Fruit fly (Drosophila melanogaster) whole organism, embryonic: Measurements from ENCODE around the gene dah.

ENCODE experiments used
- CG11560 ChIP-seq: fragments of 200-800 bp; sonication (Bioruptor generic); IDR thresholded peaks from 3 replicates; pipeline ENCODE4 v1.3.6; 2022; ENCODE audit warnings: missing biosample characterization, missing genetic modification characterization
- CG11723 ChIP-seq: fragments of 200-800 bp; sonication (Bioruptor generic); optimal IDR thresholded peaks from 2 replicates; lab custom pipeline; 2017; ENCODE audit warnings: missing biosample characterization, mild to moderate bottlenecking, missing genetic modification characterization
- CG1233 ChIP-seq: fragments of 200-800 bp; sonication (Bioruptor generic); optimal IDR thresholded peaks from 4 replicates; lab custom pipeline; 2018; ENCODE audit warnings: missing biosample characterization, mild to moderate bottlenecking, missing genetic modification characterization
- CG13894 ChIP-seq: fragments of 200-800 bp; sonication (Bioruptor generic); optimal IDR thresholded peaks from 3 replicates; lab custom pipeline; 2018; ENCODE audit warnings: missing biosample characterization, mild to moderate bottlenecking, missing genetic modification characterization, moderate library complexity
- CG14050 ChIP-seq: fragments of 200-800 bp; sonication (Bioruptor generic); IDR thresholded peaks from 3 replicates; pipeline ENCODE4 v1.3.6; 2022; ENCODE audit warnings: missing biosample characterization, missing genetic modification characterization
- CG14965 ChIP-seq: fragments of 200-800 bp; sonication (Bioruptor generic); optimal IDR thresholded peaks from 2 replicates; lab custom pipeline; 2016; ENCODE audit warnings: missing biosample characterization, missing genetic modification characterization, borderline replicate concordance
- CG15269 ChIP-seq: fragments of 200-800 bp; sonication (Bioruptor generic); optimal IDR thresholded peaks from 2 replicates; lab custom pipeline; 2018; ENCODE audit warnings: missing biosample characterization, mild to moderate bottlenecking, missing genetic modification characterization, moderate library complexity
- CG16779 ChIP-seq: fragments of 200-800 bp; sonication (Bioruptor generic); IDR thresholded peaks from 2 replicates; pipeline ENCODE4 v1.3.6; 2022; ENCODE audit warnings: missing biosample characterization, missing genetic modification characterization
- CG16815 ChIP-seq: fragments of 200-800 bp; sonication (Bioruptor generic); optimal IDR thresholded peaks from 3 replicates; lab custom pipeline; 2017; ENCODE audit warnings: missing biosample characterization, mild to moderate bottlenecking, missing genetic modification characterization
- CG17328 ChIP-seq: fragments of 200-800 bp; sonication (Bioruptor generic); IDR thresholded peaks from 2 replicates; pipeline ENCODE4 v1.3.6; 2022; ENCODE audit warnings: missing biosample characterization, missing genetic modification characterization
- CG17612 ChIP-seq: fragments of 200-800 bp; sonication (Bioruptor generic); IDR thresholded peaks from 2 replicates; pipeline ENCODE4 v1.3.6; 2022; ENCODE audit warnings: missing biosample characterization, missing genetic modification characterization
- CG2129 ChIP-seq: fragments of 200-800 bp; sonication (Bioruptor generic); IDR thresholded peaks from 2 replicates; pipeline ENCODE4 v1.3.6; 2022; ENCODE audit warnings: missing biosample characterization, missing genetic modification characterization; ENCODE audit not compliant: partially characterized antibody
- CG2712 ChIP-seq: fragments of 200-800 bp; optimal IDR thresholded peaks from 3 replicates; lab custom pipeline; 2019; ENCODE audit warnings: missing biosample characterization, mild to moderate bottlenecking, missing genetic modification characterization, moderate library complexity
- CG3281 ChIP-seq: fragments of 200-800 bp; sonication (Bioruptor generic); optimal IDR thresholded peaks from 3 replicates; lab custom pipeline; 2017; ENCODE audit warnings: missing biosample characterization, mild to moderate bottlenecking, missing genetic modification characterization
- CG34376 ChIP-seq: fragments of 200-800 bp; sonication (Bioruptor generic); optimal IDR thresholded peaks from 2 replicates; lab custom pipeline; 2018; ENCODE audit warnings: missing biosample characterization, mild to moderate bottlenecking, missing genetic modification characterization
- CG6175 ChIP-seq: fragments of 200-800 bp; sonication (Bioruptor generic); IDR thresholded peaks from 3 replicates; pipeline ENCODE4 v1.3.6; 2022; ENCODE audit warnings: missing biosample characterization, missing genetic modification characterization
- CG8359 ChIP-seq: fragments of 200-800 bp; sonication (Bioruptor generic); optimal IDR thresholded peaks from 2 replicates; lab custom pipeline; 2017; ENCODE audit warnings: missing biosample characterization, mild to moderate bottlenecking, missing genetic modification characterization, borderline replicate concordance
- CG8765 ChIP-seq: fragments of 200-800 bp; sonication (Bioruptor generic); IDR thresholded peaks from 2 replicates; pipeline ENCODE4 v1.3.6; 2022; ENCODE audit warnings: missing biosample characterization, missing genetic modification characterization
- CG9817 ChIP-seq: fragments of 200-800 bp; sonication (Bioruptor generic); optimal IDR thresholded peaks from 2 replicates; lab custom pipeline; 2018; ENCODE audit warnings: missing biosample characterization, mild to moderate bottlenecking, missing genetic modification characterization, moderate library complexity
- CG9932 ChIP-seq: fragments of 200-800 bp; sonication (Bioruptor generic); IDR thresholded peaks from 2 replicates; pipeline ENCODE4 v1.3.6; 2022; ENCODE audit warnings: missing biosample characterization, missing genetic modification characterization
- Dp ChIP-seq: fragments of 200-800 bp; sonication (Bioruptor generic); optimal IDR thresholded peaks from 2 replicates; lab custom pipeline; 2018; ENCODE audit warnings: missing biosample characterization, mild to moderate bottlenecking, missing genetic modification characterization, moderate library complexity
- Dref ChIP-seq: fragments of 200-800 bp; sonication (Bioruptor generic); IDR thresholded peaks from 2 replicates; pipeline ENCODE4 v1.3.6; 2022; ENCODE audit warnings: missing biosample characterization, missing genetic modification characterization
- Fer3 ChIP-seq: fragments of 200-800 bp; sonication (Bioruptor generic); optimal IDR thresholded peaks from 2 replicates; lab custom pipeline; 2018; ENCODE audit warnings: missing biosample characterization, mild to moderate bottlenecking, missing genetic modification characterization, moderate library complexity
- HHEX ChIP-seq: fragments of 200-800 bp; sonication (Bioruptor generic); optimal IDR thresholded peaks from 3 replicates; lab custom pipeline; 2017; ENCODE audit warnings: missing biosample characterization, mild to moderate bottlenecking, missing genetic modification characterization, missing genetic modification reagents
- Hsf ChIP-seq: fragments of 200-800 bp; sonication (Bioruptor generic); optimal IDR thresholded peaks from 3 replicates; lab custom pipeline; 2016; ENCODE audit warnings: missing biosample characterization, missing genetic modification characterization
- NC2α ChIP-seq: fragments of 200-800 bp; sonication (Bioruptor generic); optimal IDR thresholded peaks from 2 replicates; lab custom pipeline; 2016; ENCODE audit warnings: missing biosample characterization, missing genetic modification characterization
- Stat92E ChIP-seq, 3 experiments: fragments of >200 bp in 2 of 3; fragments of 200-800 bp in 1 of 3; sonication (Bioruptor generic) in 1 of 3; optimal IDR thresholded peaks; 2 replicates each; lab custom pipeline; 2017 to 2019; ENCODE audit warnings: missing biosample characterization in 3 of 3, missing genetic modification characterization in 3 of 3, mild to moderate bottlenecking in 1 of 3, moderate library complexity in 1 of 3
- Tbp ChIP-seq: fragments of >200 bp; optimal IDR thresholded peaks from 2 replicates; lab custom pipeline; 2018; ENCODE audit warnings: missing biosample characterization, missing genetic modification characterization
- Xrp1 ChIP-seq: fragments of 200-800 bp; sonication (Bioruptor generic); IDR thresholded peaks from 2 replicates; pipeline ENCODE4 v1.3.6; 2022; ENCODE audit warnings: missing biosample characterization, missing genetic modification characterization
- ab ChIP-seq: fragments of 200-800 bp; sonication (Bioruptor generic); optimal IDR thresholded peaks from 2 replicates; lab custom pipeline; 2016; ENCODE audit warnings: missing biosample characterization, missing genetic modification characterization
- abd-A ChIP-seq: fragments of 200-800 bp; sonication (Bioruptor generic); optimal IDR thresholded peaks from 3 replicates; lab custom pipeline; 2019; ENCODE audit warnings: missing biosample characterization, mild to moderate bottlenecking, missing genetic modification characterization, moderate library complexity
- ac ChIP-seq: fragments of 200-800 bp; sonication (Bioruptor generic); optimal IDR thresholded peaks from 3 replicates; lab custom pipeline; 2017; ENCODE audit warnings: missing biosample characterization, mild to moderate bottlenecking, missing genetic modification characterization
- btn ChIP-seq: fragments of 200-800 bp; sonication (Bioruptor generic); optimal IDR thresholded peaks from 2 replicates; lab custom pipeline; 2016; ENCODE audit warnings: missing biosample characterization, missing genetic modification characterization
- chinmo ChIP-seq: fragments of 200-800 bp; sonication (Bioruptor generic); IDR thresholded peaks from 4 replicates; pipeline ENCODE4 v1.3.6; 2022; ENCODE audit warnings: missing biosample characterization, missing genetic modification characterization; ENCODE audit not compliant: partially characterized antibody
- croc ChIP-seq: fragments of 200-800 bp; sonication (Bioruptor generic); conservative IDR thresholded peaks from 3 replicates; pipeline ENCODE4 v1.3.6; 2022; ENCODE audit warnings: missing biosample characterization, missing genetic modification characterization
- eyg ChIP-seq: fragments of 200-800 bp; sonication (Bioruptor generic); optimal IDR thresholded peaks from 3 replicates; lab custom pipeline; 2016; ENCODE audit warnings: missing biosample characterization, missing genetic modification characterization
- gce ChIP-seq: fragments of 200-800 bp; sonication (Bioruptor generic); IDR thresholded peaks from 3 replicates; pipeline ENCODE4 v1.3.6; 2022; ENCODE audit warnings: missing biosample characterization, missing genetic modification characterization
- inv ChIP-seq: fragments of 200-800 bp; sonication (Bioruptor generic); IDR thresholded peaks from 2 replicates; pipeline ENCODE4 v1.3.6; 2022; ENCODE audit warnings: missing biosample characterization, missing genetic modification characterization; ENCODE audit not compliant: partially characterized antibody
- ken ChIP-seq: fragments of 200-800 bp; sonication (Bioruptor generic); IDR thresholded peaks from 3 replicates; pipeline ENCODE4 v1.3.6; 2022; ENCODE audit warnings: missing biosample characterization, missing genetic modification characterization
- oc ChIP-seq: fragments of 200-800 bp; sonication (Bioruptor generic); optimal IDR thresholded peaks from 2 replicates; lab custom pipeline; 2018; ENCODE audit warnings: missing biosample characterization, mild to moderate bottlenecking, missing genetic modification characterization, moderate library complexity
- pan ChIP-seq, 4 experiments: fragments of >200 bp in 3 of 4; fragments of 200-800 bp in 1 of 4; sonication (Bioruptor generic) in 1 of 4; optimal IDR thresholded peaks in 3 of 4; IDR thresholded peaks in 1 of 4; 2 replicates each; pipeline versions ENCODE4 v1.3.6 to Lab custom; 2017 to 2022; ENCODE audit warnings: missing biosample characterization in 2 of 4, missing genetic modification characterization in 2 of 4, mixed read lengths in 1 of 4
- phol ChIP-seq: fragments of 200-800 bp; sonication (Bioruptor generic); optimal IDR thresholded peaks from 3 replicates; lab custom pipeline; 2018; ENCODE audit warnings: missing biosample characterization, mild to moderate bottlenecking, missing genetic modification characterization, moderate library complexity
- row ChIP-seq: fragments of 200-800 bp; sonication (Bioruptor generic); IDR thresholded peaks from 3 replicates; pipeline ENCODE4 v1.3.6; 2022; ENCODE audit warnings: missing biosample characterization, missing genetic modification characterization
- sisA ChIP-seq: fragments of 200-800 bp; sonication (Bioruptor generic); IDR thresholded peaks from 2 replicates; pipeline ENCODE4 v1.3.6; 2022; ENCODE audit warnings: missing biosample characterization, missing genetic modification characterization
- slbo ChIP-seq: fragments of 200-800 bp; sonication (Bioruptor generic); IDR thresholded peaks from 2 replicates; pipeline ENCODE4 v1.3.6; 2022; ENCODE audit warnings: missing biosample characterization, missing genetic modification characterization
- slou ChIP-seq: fragments of 200-800 bp; sonication (Bioruptor generic); optimal IDR thresholded peaks from 3 replicates; lab custom pipeline; 2016; ENCODE audit warnings: missing biosample characterization, missing genetic modification characterization
- stc ChIP-seq: fragments of 200-800 bp; sonication (Bioruptor generic); IDR thresholded peaks from 2 replicates; pipeline ENCODE4 v1.3.6; 2022; ENCODE audit warnings: missing biosample characterization, missing genetic modification characterization
- tx ChIP-seq: fragments of 200-800 bp; sonication (Bioruptor generic); optimal IDR thresholded peaks from 2 replicates; lab custom pipeline; 2016; ENCODE audit warnings: missing biosample characterization, missing genetic modification characterization
- wor ChIP-seq: fragments of 200-800 bp; sonication (Bioruptor generic); IDR thresholded peaks from 2 replicates; pipeline ENCODE4 v1.3.6; 2022; ENCODE audit warnings: missing biosample characterization, missing genetic modification characterization

Gene dah

DNA sequence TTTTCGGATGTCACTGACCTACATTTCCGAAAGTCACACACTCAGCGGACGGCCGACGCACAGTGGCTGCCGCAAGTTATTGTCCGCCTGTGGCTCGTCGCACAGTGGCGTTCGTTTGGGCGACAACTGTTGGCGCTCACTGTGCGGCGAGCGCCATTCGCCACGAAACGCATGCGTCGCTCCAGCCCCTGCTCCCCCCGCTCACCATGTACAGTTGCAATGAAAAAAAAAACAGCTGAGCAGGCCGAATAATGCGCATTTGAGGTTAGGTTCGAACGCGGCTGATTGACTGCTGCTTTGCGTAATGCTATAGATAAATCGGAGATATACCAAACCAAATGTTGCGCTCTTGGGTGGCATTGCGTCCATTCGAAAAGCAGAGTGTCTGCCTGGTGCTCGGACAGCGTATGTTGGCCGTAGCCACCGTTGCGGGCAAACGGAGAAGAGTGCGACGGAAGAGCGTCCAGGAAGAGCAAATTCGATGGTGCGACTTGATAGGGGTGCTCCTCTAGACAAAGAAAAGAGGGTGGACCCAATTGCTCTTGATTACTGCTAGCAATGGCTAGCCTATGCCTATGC is 4.8 kb upstream of the dah start (continued):
- peak; percentile 72 for TF ChIP-seq CG16815 (GFP tag; lab: Kevin White, UChicago)
- peak; percentile 84 for TF ChIP-seq tx (GFP tag; lab: Kevin White, UChicago)
- TF ChIP-seq CG9817 (tag; lab: Kevin White, UChicago): peak; percentile 79
- TF ChIP-seq CG34376: peak; percentile 92
- TF ChIP-seq wor (GFP tag; lab: Robert Waterston, UW): peak; percentile 63
- peak in 1 of 3 experiments; percentile 24 for TF ChIP-seq Stat92E (GFP tag; optimal IDR thresholded peaks at IDR 0.05; lab: Kevin White, UChicago)
- peak; percentile 32 for TF ChIP-seq CG8359
- TF ChIP-seq CG1233 (GFP tag; lab: Kevin White, UChicago): peak; percentile 72
- peak; percentile 83 for TF ChIP-seq CG13894 (tag; lab: Kevin White, UChicago)
- no peak for TF ChIP-seq ac
- peak; percentile 26 for TF ChIP-seq Dp (GFP tag; lab: Kevin White, UChicago)
- TF ChIP-seq btn (GFP tag; lab: Kevin White, UChicago): peak; percentile 65
- peak; percentile 54 for TF ChIP-seq Dref (GFP tag; lab: Robert Waterston, UW)
- TF ChIP-seq CG9932 (GFP tag; lab: Robert Waterston, UW): peak; percentile 96
- TF ChIP-seq CG3281: peak; percentile 72
- TF ChIP-seq phol: peak; percentile 53
- peak; percentile 81 for TF ChIP-seq NC2α (GFP tag; lab: Kevin White, UChicago)
- peak; percentile 72 for TF ChIP-seq CG8765
- TF ChIP-seq chinmo: peak; percentile 99
- TF ChIP-seq CG2129 (GFP tag; lab: Robert Waterston, UW): no peak
- peak; percentile 81 for TF ChIP-seq CG14050 (GFP tag; lab: Robert Waterston, UW)
- TF ChIP-seq Tbp (GFP tag; lab: Kevin White, UChicago): no peak
- TF ChIP-seq Hsf (GFP tag; lab: Kevin White, UChicago): peak; percentile 85
- peak; percentile 44; the same call in 1 of the 2 replicates for TF ChIP-seq inv (GFP tag; lab: Robert Waterston, UW)
- peak; percentile 87 for TF ChIP-seq CG6175 (GFP tag; lab: Robert Waterston, UW)
- no peak for TF ChIP-seq ab (GFP tag; lab: Kevin White, UChicago)
- peak; percentile 90 for TF ChIP-seq CG17328 (GFP tag; lab: Robert Waterston, UW)
- peak; percentile 29 for TF ChIP-seq slou (GFP tag; lab: Kevin White, UChicago)
- peak; percentile 67 for TF ChIP-seq CG17612 (GFP tag; lab: Robert Waterston, UW)
- no peak for TF ChIP-seq pan (optimal IDR thresholded peaks at IDR 0.05; lab: Kevin White, UChicago)
- TF ChIP-seq pan (GFP tag; optimal IDR thresholded peaks at IDR 0.05 in 1 of 2, IDR thresholded peaks at IDR 0.05 in 1 of 2): peak in 1 of 2 experiments; percentile 91
- TF ChIP-seq abd-A: no peak
- TF ChIP-seq Xrp1 (GFP tag; lab: Robert Waterston, UW): peak; percentile 83
- TF ChIP-seq gce (GFP tag; lab: Robert Waterston, UW): peak; percentile 98
- peak; percentile 84 for TF ChIP-seq HHEX (GFP tag; lab: Kevin White, UChicago)
- TF ChIP-seq CG15269 (tag; lab: Kevin White, UChicago): peak; percentile 81
- TF ChIP-seq croc (GFP tag; lab: Robert Waterston, UW): peak; percentile 36; the same call in 1 of the 3 replicates
- peak; percentile 91 for TF ChIP-seq CG16779 (GFP tag; lab: Robert Waterston, UW)
- peak; percentile 71 for TF ChIP-seq Fer3 (tag; lab: Kevin White, UChicago)
- TF ChIP-seq stc (GFP tag; lab: Robert Waterston, UW): peak; percentile 71
- TF ChIP-seq ken (GFP tag; lab: Robert Waterston, UW): peak; percentile 91
- peak; percentile 95 for TF ChIP-seq sisA (GFP tag; lab: Robert Waterston, UW)
- peak; percentile 64 for TF ChIP-seq oc (tag; lab: Kevin White, UChicago)
- TF ChIP-seq row (GFP tag; lab: Robert Waterston, UW): peak; percentile 99
- peak; percentile 65 for TF ChIP-seq eyg (GFP tag; lab: Kevin White, UChicago)
- TF ChIP-seq CG14965: peak; percentile 21
- peak; percentile 65 for TF ChIP-seq CG2712 (tag; lab: Kevin White, UChicago)
- TF ChIP-seq CG11723 (GFP tag; lab: Kevin White, UChicago): peak; percentile 79
- peak; percentile 97 for TF ChIP-seq slbo (GFP tag; lab: Robert Waterston, UW)
- peak; percentile 76; the same call in 2 of the 3 replicates for TF ChIP-seq CG11560 (tag; lab: Robert Waterston, UW)
